Worm (Caenorhabditis elegans): ENCODE results near the gene cysl-1.

cysl-1 gene

DNA sequence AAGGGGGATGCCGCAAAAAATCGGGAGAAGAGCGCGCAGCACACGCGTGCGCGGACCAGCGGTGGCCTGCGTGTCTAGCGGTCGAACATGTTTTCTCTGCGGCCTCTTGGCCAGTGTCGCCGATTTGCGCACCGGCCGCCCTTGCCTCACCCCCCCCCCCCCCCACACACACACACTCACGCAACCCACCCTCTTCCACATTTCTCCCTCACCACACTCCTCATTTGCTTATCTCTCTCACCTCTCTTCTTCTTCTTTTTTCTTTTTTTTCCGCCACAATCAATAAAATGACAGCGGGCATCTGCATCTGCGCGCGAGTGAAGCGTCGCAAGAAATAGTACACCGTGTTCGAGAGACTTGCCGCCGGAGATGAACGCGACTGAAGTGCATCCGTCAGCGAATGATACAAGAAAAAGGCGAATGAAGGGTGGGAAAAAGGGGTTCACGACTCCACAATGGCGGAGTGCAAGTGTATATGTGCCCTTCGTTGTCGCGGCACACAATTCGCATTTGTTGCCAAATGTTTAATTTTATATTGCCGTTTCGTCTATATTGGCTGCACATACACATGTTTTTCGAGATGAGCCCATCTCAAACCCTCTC lies 45.4 kb upstream of the cysl-1 start (continued):
- no peak for TF ChIP-seq nhr-237 (tag; optimal IDR thresholded peaks at IDR 0.05)
- TF ChIP-seq F37D6.2 (tag; optimal IDR thresholded peaks at IDR 0.05) = peak; percentile 63
- no peak for TF ChIP-seq F10B5.3 (tag; optimal IDR thresholded peaks at IDR 0.05)
- no peak for TF ChIP-seq daf-8 (GFP tag; IDR thresholded peaks at IDR 0.05)
- no peak for TF ChIP-seq zfp-2 (tag; optimal IDR thresholded peaks at IDR 0.05)
- TF ChIP-seq php-3 (GFP tag; IDR thresholded peaks at IDR 0.05) = no peak
- TF ChIP-seq gei-8 (GFP tag; optimal IDR thresholded peaks at IDR 0.05) = no peak
- TF ChIP-seq ceh-62 (tag; optimal IDR thresholded peaks at IDR 0.05) = no peak
- TF ChIP-seq unc-39 (tag; optimal IDR thresholded peaks at IDR 0.05) = no peak
- TF ChIP-seq dmd-6 (GFP tag; IDR thresholded peaks at IDR 0.05) = peak; percentile 70
- no peak for TF ChIP-seq ztf-7 (tag; optimal IDR thresholded peaks at IDR 0.05)
- no peak for TF ChIP-seq nhr-76 (tag; optimal IDR thresholded peaks at IDR 0.05)
- peak; percentile 57 for TF ChIP-seq arid-1 (GFP tag; conservative IDR thresholded peaks at IDR 0.05)
- TF ChIP-seq zip-2 (tag; optimal IDR thresholded peaks at IDR 0.05) = no peak
- no peak for TF ChIP-seq mxl-2 (GFP tag; conservative IDR thresholded peaks at IDR 0.05)
- TF ChIP-seq mdl-1 (tag; optimal IDR thresholded peaks at IDR 0.05) = peak; percentile 45 to 85
- no peak for TF ChIP-seq zag-1 (tag; optimal IDR thresholded peaks at IDR 0.05)
- peak in 1 of 2 experiments; percentile 75 for TF ChIP-seq hif-1 (tag; optimal IDR thresholded peaks at IDR 0.05)
- TF ChIP-seq nhr-111 (GFP tag; optimal IDR thresholded peaks at IDR 0.05) = no peak
- no peak for TF ChIP-seq nhr-41 (GFP tag; IDR thresholded peaks at IDR 0.05)
- TF ChIP-seq fos-1 (tag; optimal IDR thresholded peaks at IDR 0.05) = no peak
- no peak for TF ChIP-seq nhr-42 (GFP tag; IDR thresholded peaks at IDR 0.05)

DNA sequence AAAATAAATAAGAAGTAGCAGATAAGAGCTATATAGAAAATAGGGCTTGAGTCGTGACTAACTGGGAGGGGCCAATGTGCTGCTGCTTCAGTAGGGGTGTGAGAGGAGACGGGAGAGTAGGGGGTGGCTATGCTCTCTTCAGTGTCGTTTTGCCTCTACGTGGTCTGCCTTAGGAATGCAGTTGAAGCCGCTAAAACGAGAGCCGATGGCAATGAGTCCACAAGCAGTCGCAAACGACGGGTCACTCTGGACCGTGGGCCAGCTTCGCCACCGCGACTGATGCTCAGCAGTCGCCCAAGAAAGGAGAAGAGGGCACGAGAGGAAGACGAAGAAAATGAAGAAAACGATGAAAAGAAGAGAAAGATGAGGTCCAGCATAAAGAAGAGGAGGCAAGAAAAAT lies 44.9 kb upstream of the cysl-1 start, which contains the start of gene grk-1:
TSS of gene grk-1 (minus strand) at position 17 of the 400 bp plus-strand sequence.
- TF ChIP-seq rbr-2 (tag; optimal IDR thresholded peaks at IDR 0.05) (peak; percentile 23), fkh-10 (GFP tag; optimal IDR thresholded peaks at IDR 0.05) (peak; percentile 19), lim-7 (GFP tag; IDR thresholded peaks at IDR 0.05) (no peak), R02D3.7 (tag; optimal IDR thresholded peaks at IDR 0.05) (no peak), aha-1 (tag) (no peak), ceh-82 (tag; optimal IDR thresholded peaks at IDR 0.05) (no peak), unc-62 (GFP tag; optimal IDR thresholded peaks at IDR 0.05 in 1 of 2) (peak in 1 of 2 experiments; percentile 30), unc-62 (tag; optimal IDR thresholded peaks at IDR 0.05) (no peak), mes-2 (tag; optimal IDR thresholded peaks at IDR 0.05; ENCODE audit: poor library complexity, severe bottlenecking) (no peak), nhr-48 (tag; optimal IDR thresholded peaks at IDR 0.05) (no peak), F37D6.2 (tag; optimal IDR thresholded peaks at IDR 0.05) (peak; percentile 3), hif-1 (tag; optimal IDR thresholded peaks at IDR 0.05) (no peak), dpl-1 (GFP tag; optimal IDR thresholded peaks at IDR 0.05) (no peak), daf-12 (tag; optimal IDR thresholded peaks at IDR 0.05) (no peak), snpc-1.2 (GFP tag; IDR thresholded peaks at IDR 0.05) (no peak), hlh-30 (tag; optimal IDR thresholded peaks at IDR 0.05; ENCODE audit: insufficient read depth) (no peak), nhr-111 (GFP tag; optimal IDR thresholded peaks at IDR 0.05) (no peak), ama-1 (optimal IDR thresholded peaks at IDR 0.05) (no peak), mdl-1 (tag; optimal IDR thresholded peaks at IDR 0.05) (no peak)

DNA sequence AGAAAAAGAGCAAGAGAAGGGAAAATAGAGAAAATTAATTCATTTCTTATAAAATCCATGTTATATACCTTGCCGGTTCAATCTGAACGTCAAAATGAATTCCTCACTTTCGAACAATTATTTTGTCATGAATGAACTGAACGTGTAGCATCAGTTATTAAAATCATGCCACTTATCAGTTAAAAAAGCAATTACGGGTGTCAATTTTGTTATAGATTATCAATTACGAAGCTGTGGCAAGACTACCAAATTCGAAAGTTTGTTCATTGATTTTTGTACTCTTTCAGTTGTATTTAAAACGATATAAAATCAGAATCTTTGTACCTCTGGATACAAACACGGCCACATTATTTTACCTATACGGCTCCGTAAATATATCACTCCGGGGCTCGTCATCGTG lies 43.0 kb upstream of the cysl-1 start:
- no peak for TF ChIP-seq Y105C5A.15 (GFP tag; IDR thresholded peaks at IDR 0.05)
- TF ChIP-seq nhr-28 (tag; optimal IDR thresholded peaks at IDR 0.05) = peak; percentile 60
- peak; percentile 60 for TF ChIP-seq pqm-1 (tag; optimal IDR thresholded peaks at IDR 0.05)
- peak; percentile 45 for TF ChIP-seq dve-1 (tag; optimal IDR thresholded peaks at IDR 0.05; ENCODE audit: insufficient read depth)
- TF ChIP-seq nhr-41 (GFP tag; IDR thresholded peaks at IDR 0.05) = 0 out of 2 replicates have a peak, but pooled peaks have one; percentile 12
- TF ChIP-seq dmd-6 (GFP tag; IDR thresholded peaks at IDR 0.05) = peak; percentile 36; the same call in 1 of the 2 replicates
